Fruit fly (Drosophila melanogaster) whole organism, embryonic: ENCODE results near the gene PGAP2.
A peak's percentile ranks its signal among the peaks of the same experiment; 100 is the strongest.

Source experiments
- Abd-B ChIP-seq: fragments of 200-800 bp; sonication (Bioruptor generic); optimal IDR thresholded peaks from 2 replicates; lab custom pipeline; 2018; ENCODE audit warnings: missing biosample characterization, mild to moderate bottlenecking, missing genetic modification characterization, moderate library complexity
- Ada2b ChIP-seq: fragments of 200-800 bp; sonication (Bioruptor generic); IDR thresholded peaks from 2 replicates; pipeline ENCODE4 v1.3.6; 2022; ENCODE audit warnings: missing biosample characterization, missing genetic modification characterization
- Blimp-1 ChIP-seq: fragments of 200-800 bp; sonication (Bioruptor generic); optimal IDR thresholded peaks from 3 replicates; lab custom pipeline; 2018; ENCODE audit warnings: missing biosample characterization, missing genetic modification characterization, mild to moderate bottlenecking, moderate library complexity, missing genetic modification reagents
- CG10366 ChIP-seq: fragments of 200-800 bp; sonication (Bioruptor generic); IDR thresholded peaks from 2 replicates; pipeline ENCODE4 v1.3.6; 2022; ENCODE audit warnings: missing biosample characterization, missing genetic modification characterization
- CG11696 ChIP-seq: fragments of 200-800 bp; sonication (Bioruptor generic); IDR thresholded peaks from 2 replicates; pipeline ENCODE4 v1.3.6; 2022; ENCODE audit warnings: missing biosample characterization, missing genetic modification characterization
- CG11723 ChIP-seq: fragments of 200-800 bp; sonication (Bioruptor generic); optimal IDR thresholded peaks from 2 replicates; lab custom pipeline; 2017; ENCODE audit warnings: missing biosample characterization, mild to moderate bottlenecking, missing genetic modification characterization
- CG15514 ChIP-seq: fragments of 200-800 bp; sonication (Bioruptor generic); optimal IDR thresholded peaks from 3 replicates; lab custom pipeline; 2017; ENCODE audit warnings: missing biosample characterization, missing genetic modification characterization, mild to moderate bottlenecking, moderate library complexity, missing genetic modification reagents
- CG17328 ChIP-seq: fragments of 200-800 bp; sonication (Bioruptor generic); IDR thresholded peaks from 2 replicates; pipeline ENCODE4 v1.3.6; 2022; ENCODE audit warnings: missing biosample characterization, missing genetic modification characterization
- CG18764 ChIP-seq: fragments of 200-800 bp; sonication (Bioruptor generic); optimal IDR thresholded peaks from 3 replicates; lab custom pipeline; 2016; ENCODE audit warnings: missing biosample characterization, missing genetic modification characterization
- CG2875 ChIP-seq: fragments of 200-800 bp; sonication (Bioruptor generic); optimal IDR thresholded peaks from 2 replicates; lab custom pipeline; 2017; ENCODE audit warnings: missing biosample characterization, mild to moderate bottlenecking, missing genetic modification characterization, missing genetic modification reagents
- CG3838 ChIP-seq: fragments of 200-800 bp; sonication (Bioruptor generic); optimal IDR thresholded peaks from 3 replicates; lab custom pipeline; 2016; ENCODE audit warnings: missing biosample characterization, missing genetic modification characterization
- CG3847 ChIP-seq: fragments of 200-800 bp; sonication (Bioruptor generic); IDR thresholded peaks from 2 replicates; pipeline ENCODE4 v1.3.6; 2022; ENCODE audit warnings: missing biosample characterization, missing genetic modification characterization
- CG42726 ChIP-seq: fragments of 200-800 bp; sonication (Bioruptor generic); IDR thresholded peaks from 2 replicates; pipeline ENCODE4 v1.3.6; 2022; ENCODE audit warnings: missing biosample characterization, missing genetic modification characterization; ENCODE audit not compliant: partially characterized antibody
- CG4707 ChIP-seq: fragments of 200-800 bp; sonication (Bioruptor generic); optimal IDR thresholded peaks from 2 replicates; lab custom pipeline; 2018; ENCODE audit warnings: missing biosample characterization, mild to moderate bottlenecking, missing genetic modification characterization, moderate library complexity
- CG4854 ChIP-seq: fragments of 200-800 bp; sonication (Bioruptor generic); optimal IDR thresholded peaks from 2 replicates; lab custom pipeline; 2016; ENCODE audit warnings: missing biosample characterization, missing genetic modification characterization, inconsistent platforms
- CG6654 ChIP-seq: fragments of 200-800 bp; sonication (Bioruptor generic); optimal IDR thresholded peaks from 2 replicates; lab custom pipeline; 2017; ENCODE audit warnings: missing biosample characterization, mild to moderate bottlenecking, missing genetic modification characterization
- CG9215 ChIP-seq: fragments of 200-800 bp; sonication (Bioruptor generic); IDR thresholded peaks from 2 replicates; pipeline ENCODE4 v1.3.6; 2022; ENCODE audit warnings: missing biosample characterization, missing genetic modification characterization
- Dbx ChIP-seq: fragments of 200-800 bp; sonication (Bioruptor generic); IDR thresholded peaks from 3 replicates; pipeline ENCODE4 v1.3.6; 2022; ENCODE audit warnings: missing biosample characterization, missing genetic modification characterization
- E2f1 ChIP-seq: fragments of 200-800 bp; sonication (Bioruptor generic); IDR thresholded peaks from 2 replicates; pipeline ENCODE4 v1.3.6; 2022; ENCODE audit warnings: missing biosample characterization, missing genetic modification characterization
- Fer3 ChIP-seq: fragments of 200-800 bp; sonication (Bioruptor generic); optimal IDR thresholded peaks from 2 replicates; lab custom pipeline; 2018; ENCODE audit warnings: missing biosample characterization, mild to moderate bottlenecking, missing genetic modification characterization, moderate library complexity
- Hand ChIP-seq: fragments of 200-800 bp; sonication (Bioruptor generic); optimal IDR thresholded peaks from 2 replicates; lab custom pipeline; 2017; ENCODE audit warnings: mild to moderate bottlenecking, missing biosample characterization, missing genetic modification reagents, missing genetic modification characterization
- Nf-YC ChIP-seq: fragments of 200-800 bp; optimal IDR thresholded peaks from 3 replicates; lab custom pipeline; 2019; ENCODE audit warnings: missing biosample characterization, mild to moderate bottlenecking, missing genetic modification characterization, moderate library complexity
- Spps ChIP-seq: fragments of 200-800 bp; sonication (Bioruptor generic); optimal IDR thresholded peaks from 2 replicates; lab custom pipeline; 2018; ENCODE audit warnings: missing biosample characterization, mild to moderate bottlenecking, missing genetic modification characterization
- Trl ChIP-seq, 3 experiments: fragments of >200 bp in 2 of 3; fragments of 200-800 bp in 1 of 3; sonication (Bioruptor generic) in 1 of 3; optimal IDR thresholded peaks; 2 replicates in 1 of 3; 3 replicates in 2 of 3; lab custom pipeline; 2016 to 2017; ENCODE audit warnings: missing biosample characterization in 1 of 3, missing genetic modification characterization in 1 of 3
- al ChIP-seq: fragments of 200-800 bp; sonication (Bioruptor generic); IDR thresholded peaks from 2 replicates; pipeline ENCODE4 v1.3.6; 2022; ENCODE audit warnings: missing biosample characterization, missing genetic modification characterization
- bbx ChIP-seq: fragments of 200-800 bp; sonication (Bioruptor generic); IDR thresholded peaks from 2 replicates; pipeline ENCODE4 v1.3.6; 2022; ENCODE audit warnings: missing biosample characterization, missing genetic modification characterization; ENCODE audit not compliant: partially characterized antibody
- chinmo ChIP-seq: fragments of 200-800 bp; sonication (Bioruptor generic); IDR thresholded peaks from 4 replicates; pipeline ENCODE4 v1.3.6; 2022; ENCODE audit warnings: missing biosample characterization, missing genetic modification characterization; ENCODE audit not compliant: partially characterized antibody
- fd102C ChIP-seq: fragments of 200-800 bp; sonication (Bioruptor generic); optimal IDR thresholded peaks from 2 replicates; lab custom pipeline; 2018; ENCODE audit warnings: missing biosample characterization, mild to moderate bottlenecking, missing genetic modification characterization, moderate library complexity
- gro ChIP-seq: fragments of 200-800 bp; sonication (Bioruptor generic); optimal IDR thresholded peaks from 2 replicates; lab custom pipeline; 2016; ENCODE audit warnings: missing biosample characterization, missing genetic modification characterization
- hb ChIP-seq: fragments of 200-800 bp; sonication (Bioruptor generic); IDR thresholded peaks from 3 replicates; pipeline ENCODE4 v1.3.6; 2022; ENCODE audit warnings: missing biosample characterization, missing genetic modification characterization; ENCODE audit not compliant: partially characterized antibody
- her ChIP-seq: fragments of 200-800 bp; sonication (Bioruptor generic); optimal IDR thresholded peaks from 2 replicates; lab custom pipeline; 2016; ENCODE audit warnings: missing biosample characterization, missing genetic modification characterization
- inv ChIP-seq: fragments of 200-800 bp; sonication (Bioruptor generic); IDR thresholded peaks from 2 replicates; pipeline ENCODE4 v1.3.6; 2022; ENCODE audit warnings: missing biosample characterization, missing genetic modification characterization; ENCODE audit not compliant: partially characterized antibody
- jing ChIP-seq: fragments of 200-800 bp; sonication (Bioruptor generic); optimal IDR thresholded peaks from 2 replicates; lab custom pipeline; 2018; ENCODE audit warnings: missing biosample characterization, mild to moderate bottlenecking, missing genetic modification characterization
- kah ChIP-seq: fragments of 200-800 bp; sonication (Bioruptor generic); optimal IDR thresholded peaks from 2 replicates; lab custom pipeline; 2018; ENCODE audit warnings: missing biosample characterization, mild to moderate bottlenecking, missing genetic modification characterization
- mld ChIP-seq: fragments of 200-800 bp; sonication (Bioruptor generic); IDR thresholded peaks from 3 replicates; pipeline ENCODE4 v1.3.6; 2022; ENCODE audit warnings: missing biosample characterization, missing genetic modification characterization; ENCODE audit not compliant: partially characterized antibody
- nau ChIP-seq: fragments of 200-800 bp; sonication (Bioruptor generic); optimal IDR thresholded peaks from 3 replicates; lab custom pipeline; 2017; ENCODE audit warnings: missing biosample characterization, mild to moderate bottlenecking, missing genetic modification characterization, missing genetic modification reagents
- oc ChIP-seq: fragments of 200-800 bp; sonication (Bioruptor generic); optimal IDR thresholded peaks from 2 replicates; lab custom pipeline; 2018; ENCODE audit warnings: missing biosample characterization, mild to moderate bottlenecking, missing genetic modification characterization, moderate library complexity
- org-1 ChIP-seq: fragments of 200-800 bp; sonication (Bioruptor generic); optimal IDR thresholded peaks from 2 replicates; lab custom pipeline; 2017; ENCODE audit warnings: missing biosample characterization, missing genetic modification characterization
- salm ChIP-seq: fragments of 200-800 bp; sonication (Bioruptor generic); optimal IDR thresholded peaks from 2 replicates; lab custom pipeline; 2018; ENCODE audit warnings: missing biosample characterization, mild to moderate bottlenecking, missing genetic modification characterization
- sisA ChIP-seq: fragments of 200-800 bp; sonication (Bioruptor generic); IDR thresholded peaks from 2 replicates; pipeline ENCODE4 v1.3.6; 2022; ENCODE audit warnings: missing biosample characterization, missing genetic modification characterization
- sr ChIP-seq: fragments of 200-800 bp; sonication (Bioruptor generic); IDR thresholded peaks from 3 replicates; pipeline ENCODE4 v1.3.6; 2022; ENCODE audit warnings: missing biosample characterization, missing genetic modification characterization
- tap ChIP-seq: fragments of 200-800 bp; optimal IDR thresholded peaks from 3 replicates; lab custom pipeline; 2019; ENCODE audit warnings: missing biosample characterization, mild to moderate bottlenecking, missing genetic modification characterization, moderate library complexity
- tio ChIP-seq: fragments of 200-800 bp; sonication (Bioruptor generic); optimal IDR thresholded peaks from 2 replicates; lab custom pipeline; 2017; ENCODE audit warnings: missing biosample characterization, missing genetic modification characterization, inconsistent platforms
- trh ChIP-seq: fragments of 200-800 bp; sonication (Bioruptor generic); optimal IDR thresholded peaks from 2 replicates; lab custom pipeline; 2016; ENCODE audit warnings: missing biosample characterization, missing genetic modification characterization
- twi ChIP-seq: fragments of 200-800 bp; optimal IDR thresholded peaks from 2 replicates; lab custom pipeline; 2019; ENCODE audit warnings: missing biosample characterization, mild to moderate bottlenecking, missing genetic modification characterization, moderate library complexity
- vfl ChIP-seq: fragments of 200-800 bp; sonication (Bioruptor generic); optimal IDR thresholded peaks from 2 replicates; lab custom pipeline; 2016; ENCODE audit warnings: missing biosample characterization, missing genetic modification characterization
- vvl ChIP-seq: fragments of 200-800 bp; sonication (Bioruptor generic); IDR thresholded peaks from 2 replicates; pipeline ENCODE4 v1.3.6; 2022; ENCODE audit warnings: missing biosample characterization, missing genetic modification characterization
- z ChIP-seq: fragments of 200-800 bp; sonication (Bioruptor generic); IDR thresholded peaks from 3 replicates; pipeline ENCODE4 v1.3.6; 2022; ENCODE audit warnings: missing biosample characterization, missing genetic modification characterization

The PGAP2 gene

dm6 chr2L:856690-857488 is 37.6 kb upstream of the PGAP2 start (continued):
- TF ChIP-seq Dbx (GFP tag; lab: Robert Waterston, UW), result 0 out of 3 replicates have a peak, but pooled peaks have one; percentile 17
- TF ChIP-seq vfl (GFP tag; lab: Kevin White, UChicago), result peak; percentile 38
- TF ChIP-seq Abd-B (GFP tag; lab: Kevin White, UChicago), result peak; percentile 68
- peak; percentile 84 for TF ChIP-seq oc
- TF ChIP-seq CG15514, result peak; percentile 23
- TF ChIP-seq E2f1 (GFP tag; lab: Robert Waterston, UW), result peak; percentile 82
- TF ChIP-seq CG11723 (GFP tag; lab: Kevin White, UChicago), result peak; percentile 50
- TF ChIP-seq CG3847, result peak; percentile 60
- TF ChIP-seq tap (tag; lab: Kevin White, UChicago), result peak; percentile 71
- peak; percentile 64 for TF ChIP-seq CG4707
- no peak for TF ChIP-seq trh (GFP tag; lab: Kevin White, UChicago)
- TF ChIP-seq gro (GFP tag; lab: Kevin White, UChicago), result no peak
- TF ChIP-seq kah, result peak; percentile 48
- TF ChIP-seq sisA (GFP tag; lab: Robert Waterston, UW), result peak; percentile 89
- peak; percentile 34 for TF ChIP-seq twi
- no peak for TF ChIP-seq mld (GFP tag; lab: Robert Waterston, UW)
- no peak for TF ChIP-seq fd102C
- peak; percentile 28 for TF ChIP-seq CG4854 (GFP tag; lab: Kevin White, UChicago)
- TF ChIP-seq Trl (optimal IDR thresholded peaks at IDR 0.05; lab: Kevin White, UChicago), result peak in 1 of 2 experiments; percentile 13
- peak; percentile 66 for TF ChIP-seq Trl (GFP tag; optimal IDR thresholded peaks at IDR 0.05; lab: Kevin White, UChicago)
- TF ChIP-seq chinmo (GFP tag; lab: Robert Waterston, UW), result no peak
- TF ChIP-seq salm (tag; lab: Kevin White, UChicago), result peak; percentile 55
- peak; percentile 82 for TF ChIP-seq jing
- TF ChIP-seq CG18764 (GFP tag; lab: Kevin White, UChicago), result peak; percentile 40
- TF ChIP-seq hb, result no peak
- peak; percentile 53 for TF ChIP-seq CG6654 (GFP tag; lab: Kevin White, UChicago)
- no peak for TF ChIP-seq CG3838 (GFP tag; lab: Kevin White, UChicago)
- peak; percentile 49 for TF ChIP-seq Spps (tag; lab: Kevin White, UChicago)
- peak; percentile 93 for TF ChIP-seq vvl (GFP tag; lab: Robert Waterston, UW)
- peak; percentile 77 for TF ChIP-seq Ada2b
- TF ChIP-seq org-1, result peak; percentile 81
- TF ChIP-seq CG42726 (GFP tag; lab: Robert Waterston, UW), result no peak
- peak; percentile 73 for TF ChIP-seq nau (GFP tag; lab: Kevin White, UChicago)
- no peak for TF ChIP-seq z (GFP tag; lab: Robert Waterston, UW)
- TF ChIP-seq inv (GFP tag; lab: Robert Waterston, UW), result no peak
- no peak for TF ChIP-seq bbx (GFP tag; lab: Robert Waterston, UW)
- TF ChIP-seq al (GFP tag; lab: Robert Waterston, UW), result 0 out of 2 replicates have a peak, but pooled peaks have one; percentile 37
- no peak for TF ChIP-seq Hand (GFP tag; lab: Kevin White, UChicago)
- TF ChIP-seq CG11696 (GFP tag; lab: Robert Waterston, UW), result peak; percentile 97
- TF ChIP-seq Nf-YC (tag; lab: Kevin White, UChicago), result peak; percentile 23
- TF ChIP-seq her (GFP tag; lab: Kevin White, UChicago), result peak; percentile 53
- 0 out of 2 replicates have a peak, but pooled peaks have one; percentile 54 for TF ChIP-seq CG9215 (GFP tag; lab: Robert Waterston, UW)
- peak; percentile 90 for TF ChIP-seq CG10366 (GFP tag; lab: Robert Waterston, UW)
- peak; percentile 88 for TF ChIP-seq CG17328 (GFP tag; lab: Robert Waterston, UW)
- peak; percentile 80 for TF ChIP-seq Blimp-1 (GFP tag; lab: Kevin White, UChicago)
- peak; percentile 62 for TF ChIP-seq tio
- TF ChIP-seq sr, result peak; percentile 66; the same call in 2 of the 3 replicates
- TF ChIP-seq CG2875 (GFP tag; lab: Kevin White, UChicago), result peak; percentile 83
- TF ChIP-seq Fer3 (tag; lab: Kevin White, UChicago), result peak; percentile 67
